Fruit fly (Drosophila melanogaster) whole organism, adult: ENCODE data around the gene CG5946.

Experiments
- CG1620 ChIP-seq: fragments of 200-800 bp; sonication (Bioruptor generic); optimal IDR thresholded peaks from 2 replicates; lab custom pipeline; 2016; ENCODE audit warnings: missing biosample characterization, missing genetic modification characterization
- tj ChIP-seq: fragments of 200-800 bp; sonication (Bioruptor generic); optimal IDR thresholded peaks from 3 replicates; lab custom pipeline; 2017; ENCODE audit warnings: missing biosample characterization, mild to moderate bottlenecking, missing genetic modification characterization, moderate library complexity

dm6 chr3L:11774401-11774800 is 47.7 kb downstream of the CG5946 start, which contains the start of gene Tim13:
- TF ChIP-seq tj (GFP tag; lab: Kevin White, UChicago) (no peak), CG1620 (no peak)
